Fruit fly (Drosophila melanogaster) whole organism, prepupa: ENCODE results near the gene CG2680.

Experiments used
- CG10631 ChIP-seq: fragments of 200-800 bp; sonication (Bioruptor generic); optimal IDR thresholded peaks from 2 replicates; lab custom pipeline; 2016; ENCODE audit warnings: missing biosample characterization, missing genetic modification characterization
- CG11762 ChIP-seq: fragments of 200-800 bp; sonication (Bioruptor generic); optimal IDR thresholded peaks from 3 replicates; lab custom pipeline; 2016; ENCODE audit warnings: missing biosample characterization, missing genetic modification characterization; ENCODE audit not compliant: insufficient read depth
- CG16779 ChIP-seq: fragments of 200-800 bp; sonication (Bioruptor generic); optimal IDR thresholded peaks from 3 replicates; lab custom pipeline; 2017; ENCODE audit warnings: missing biosample characterization, mild to moderate bottlenecking, missing genetic modification characterization
- CG3032 ChIP-seq: fragments of 200-800 bp; optimal IDR thresholded peaks from 2 replicates; lab custom pipeline; 2019; ENCODE audit warnings: missing biosample characterization, mild to moderate bottlenecking, missing genetic modification characterization, moderate library complexity
- CG31627 ChIP-seq: fragments of 200-800 bp; sonication (Bioruptor generic); optimal IDR thresholded peaks from 3 replicates; lab custom pipeline; 2016; ENCODE audit warnings: missing biosample characterization, missing genetic modification characterization
- CG32006 ChIP-seq: fragments of 200-800 bp; sonication (Bioruptor generic); optimal IDR thresholded peaks from 3 replicates; lab custom pipeline; 2017; ENCODE audit warnings: missing biosample characterization, mild to moderate bottlenecking, missing genetic modification characterization
- CG3919 ChIP-seq: fragments of 200-800 bp; sonication (Bioruptor generic); optimal IDR thresholded peaks from 3 replicates; lab custom pipeline; 2016; ENCODE audit warnings: missing biosample characterization, missing genetic modification characterization
- CG4318 ChIP-seq: fragments of 200-800 bp; sonication (Bioruptor generic); optimal IDR thresholded peaks from 3 replicates; lab custom pipeline; 2017; ENCODE audit warnings: missing biosample characterization, mild to moderate bottlenecking, missing genetic modification characterization
- CG6276 ChIP-seq: fragments of 200-800 bp; sonication (Bioruptor generic); optimal IDR thresholded peaks from 2 replicates; lab custom pipeline; 2017; ENCODE audit warnings: missing biosample characterization, mild to moderate bottlenecking, missing genetic modification characterization
- CG6854 ChIP-seq: fragments of 200-800 bp; sonication (Bioruptor generic); optimal IDR thresholded peaks from 2 replicates; lab custom pipeline; 2017; ENCODE audit warnings: missing biosample characterization, mild to moderate bottlenecking, missing genetic modification characterization
- CG7368 ChIP-seq: fragments of 200-800 bp; sonication (Bioruptor generic); optimal IDR thresholded peaks from 3 replicates; lab custom pipeline; 2016; ENCODE audit warnings: missing biosample characterization, missing genetic modification characterization
- CG8119 ChIP-seq: fragments of 200-800 bp; sonication (Bioruptor generic); IDR thresholded peaks from 3 replicates; pipeline ENCODE4 v1.3.6; 2022; ENCODE audit warnings: missing biosample characterization, missing genetic modification characterization
- CG8319 ChIP-seq: fragments of 200-800 bp; sonication (Bioruptor generic); optimal IDR thresholded peaks from 3 replicates; lab custom pipeline; 2016; ENCODE audit warnings: missing biosample characterization, missing genetic modification characterization
- CG9139 ChIP-seq: fragments of 200-800 bp; sonication (Bioruptor generic); optimal IDR thresholded peaks from 3 replicates; lab custom pipeline; 2017; ENCODE audit warnings: missing biosample characterization, mild to moderate bottlenecking, missing genetic modification characterization
- Eip75B ChIP-seq: fragments of 200-800 bp; sonication (Bioruptor generic); optimal IDR thresholded peaks from 3 replicates; lab custom pipeline; 2016; ENCODE audit warnings: missing biosample characterization, missing genetic modification characterization
- Eip78C ChIP-seq: fragments of 200-800 bp; sonication (Bioruptor generic); peaks from one replicate; lab custom pipeline; 2016; ENCODE audit warnings: missing biosample characterization, missing genetic modification characterization
- Eip93F ChIP-seq: fragments of 200-800 bp; sonication (Bioruptor generic); optimal IDR thresholded peaks from 2 replicates; lab custom pipeline; 2016; ENCODE audit warnings: missing biosample characterization, mild to moderate bottlenecking, missing genetic modification characterization
- Ets96B ChIP-seq: fragments of 200-800 bp; optimal IDR thresholded peaks from 2 replicates; lab custom pipeline; 2019; ENCODE audit warnings: missing biosample characterization, mild to moderate bottlenecking, missing genetic modification characterization, moderate library complexity
- Gug ChIP-seq: fragments of 200-800 bp; sonication (Bioruptor generic); IDR thresholded peaks from 2 replicates; pipeline ENCODE4 v1.3.6; 2022; ENCODE audit warnings: missing biosample characterization, missing genetic modification characterization
- Hr38 ChIP-seq: sonication (Bioruptor generic); optimal IDR thresholded peaks from 2 replicates; lab custom pipeline; 2016; ENCODE audit warnings: missing biosample characterization, missing genetic modification characterization
- Hr39 ChIP-seq: fragments of 200-800 bp; sonication (Bioruptor generic); optimal IDR thresholded peaks from 2 replicates; lab custom pipeline; 2016; ENCODE audit warnings: missing biosample characterization, missing genetic modification characterization
- Hr4 ChIP-seq: fragments of 200-800 bp; sonication (Bioruptor generic); optimal IDR thresholded peaks from 3 replicates; lab custom pipeline; 2016; ENCODE audit warnings: missing biosample characterization, missing genetic modification characterization
- Lpt ChIP-seq: fragments of 200-800 bp; sonication (Bioruptor generic); optimal IDR thresholded peaks from 3 replicates; lab custom pipeline; 2016; ENCODE audit warnings: missing biosample characterization, missing genetic modification characterization
- Met ChIP-seq: fragments of 200-800 bp; sonication (Bioruptor generic); optimal IDR thresholded peaks from 3 replicates; lab custom pipeline; 2016; ENCODE audit warnings: missing biosample characterization, missing genetic modification characterization
- Smox ChIP-seq: fragments of 200-800 bp; sonication (Bioruptor generic); optimal IDR thresholded peaks from 3 replicates; lab custom pipeline; 2016; ENCODE audit warnings: missing biosample characterization, missing genetic modification characterization
- Sox102F ChIP-seq: fragments of 200-800 bp; sonication (Bioruptor generic); optimal IDR thresholded peaks from 2 replicates; lab custom pipeline; 2016; ENCODE audit warnings: missing biosample characterization, mild to moderate bottlenecking, missing genetic modification characterization
- Sox14 ChIP-seq: fragments of 200-800 bp; sonication (Bioruptor generic); optimal IDR thresholded peaks from 3 replicates; lab custom pipeline; 2016; ENCODE audit warnings: missing biosample characterization, missing genetic modification characterization
- Sox15 ChIP-seq: fragments of 200-800 bp; sonication (Bioruptor generic); optimal IDR thresholded peaks from 3 replicates; lab custom pipeline; 2016; ENCODE audit warnings: missing biosample characterization, missing genetic modification characterization
- achi ChIP-seq: fragments of 200-800 bp; sonication (Bioruptor generic); optimal IDR thresholded peaks from 3 replicates; lab custom pipeline; 2016; ENCODE audit warnings: missing biosample characterization, missing genetic modification characterization
- acj6 ChIP-seq: fragments of 200-800 bp; sonication (Bioruptor generic); optimal IDR thresholded peaks from 3 replicates; lab custom pipeline; 2016; ENCODE audit warnings: missing biosample characterization, missing genetic modification characterization
- cyc ChIP-seq: fragments of 200-800 bp; sonication (Bioruptor generic); optimal IDR thresholded peaks from 3 replicates; lab custom pipeline; 2016; ENCODE audit warnings: missing biosample characterization, missing genetic modification characterization
- dac ChIP-seq: fragments of 200-800 bp; sonication (Bioruptor generic); optimal IDR thresholded peaks from 2 replicates; lab custom pipeline; 2017; ENCODE audit warnings: missing biosample characterization, mild to moderate bottlenecking, missing genetic modification characterization
- dsx ChIP-seq: fragments of 200-800 bp; optimal IDR thresholded peaks from 3 replicates; lab custom pipeline; 2019; ENCODE audit warnings: missing biosample characterization, mild to moderate bottlenecking, missing genetic modification characterization, moderate library complexity; ENCODE audit not compliant: poor library complexity, severe bottlenecking
- eg ChIP-seq: fragments of 200-800 bp; sonication (Bioruptor generic); IDR thresholded peaks from 3 replicates; pipeline ENCODE4 v1.3.6; 2022; ENCODE audit warnings: missing biosample characterization, missing genetic modification characterization
- esn ChIP-seq: fragments of 200-800 bp; sonication (Bioruptor generic); optimal IDR thresholded peaks from 2 replicates; lab custom pipeline; 2016; ENCODE audit warnings: missing biosample characterization, mild to moderate bottlenecking, missing genetic modification characterization, moderate library complexity
- fd59A ChIP-seq: fragments of 200-800 bp; sonication (Bioruptor generic); optimal IDR thresholded peaks from 2 replicates; lab custom pipeline; 2017; ENCODE audit warnings: missing biosample characterization, mild to moderate bottlenecking, missing genetic modification characterization, missing genetic modification reagents
- fd85E ChIP-seq: fragments of 200-800 bp; sonication (Bioruptor generic); optimal IDR thresholded peaks from 3 replicates; lab custom pipeline; 2016; ENCODE audit warnings: missing biosample characterization, missing genetic modification characterization
- fkh ChIP-seq: fragments of 200-800 bp; sonication (Bioruptor generic); optimal IDR thresholded peaks from 3 replicates; lab custom pipeline; 2017; ENCODE audit warnings: missing biosample characterization, mild to moderate bottlenecking, missing genetic modification characterization, moderate library complexity
- lz ChIP-seq: fragments of 200-800 bp; sonication (Bioruptor generic); optimal IDR thresholded peaks from 3 replicates; lab custom pipeline; 2016; ENCODE audit warnings: missing biosample characterization, missing genetic modification characterization
- net ChIP-seq: fragments of 200-800 bp; sonication (Bioruptor generic); optimal IDR thresholded peaks from 3 replicates; lab custom pipeline; 2016; ENCODE audit warnings: missing biosample characterization, missing genetic modification characterization
- pdm3 ChIP-seq: fragments of 200-800 bp; sonication (Bioruptor generic); optimal IDR thresholded peaks from 3 replicates; lab custom pipeline; 2016; ENCODE audit warnings: missing biosample characterization, missing genetic modification characterization
- salr ChIP-seq, 2 experiments: fragments of 200-800 bp; sonication (Bioruptor generic); optimal IDR thresholded peaks; 3 replicates each; lab custom pipeline; 2016 to 2018; ENCODE audit warnings: missing biosample characterization in 2 of 2, missing genetic modification characterization in 2 of 2, mild to moderate bottlenecking in 1 of 2
- spab ChIP-seq: fragments of 200-800 bp; sonication (Bioruptor generic); optimal IDR thresholded peaks from 2 replicates; lab custom pipeline; 2017; ENCODE audit warnings: missing biosample characterization, mild to moderate bottlenecking, missing genetic modification characterization, missing genetic modification reagents
- ss ChIP-seq, 2 experiments: fragments of 200-800 bp; sonication (Bioruptor generic); optimal IDR thresholded peaks; 2 replicates in 1 of 2; 3 replicates in 1 of 2; lab custom pipeline; 2017 to 2018; ENCODE audit warnings: mild to moderate bottlenecking in 2 of 2, missing biosample characterization in 2 of 2, missing genetic modification characterization in 2 of 2, moderate library complexity in 1 of 2
- svp ChIP-seq: fragments of 200-800 bp; sonication (Bioruptor generic); peaks from one replicate; lab custom pipeline; 2016; ENCODE audit warnings: missing biosample characterization, missing genetic modification characterization
- topi ChIP-seq: fragments of 200-800 bp; sonication (Bioruptor generic); optimal IDR thresholded peaks from 3 replicates; lab custom pipeline; 2016; ENCODE audit warnings: missing biosample characterization, missing genetic modification characterization
- vri ChIP-seq: fragments of 200-800 bp; sonication (Bioruptor generic); optimal IDR thresholded peaks from 3 replicates; lab custom pipeline; 2016; ENCODE audit warnings: missing biosample characterization, mild to moderate bottlenecking, missing genetic modification characterization

The CG2680 gene

dm6 chrX:2707377-2708090, at the start of gene CG2680:
Gene CG2680, minus strand, starts transcription at chrX:2707427.
- TF ChIP-seq achi (peak; percentile 9), salr (GFP tag; optimal IDR thresholded peaks at IDR 0.05; lab: Kevin White, UChicago) (no peak), fkh (GFP tag; lab: Kevin White, UChicago) (peak; percentile 39)

- TF ChIP-seq Lpt (GFP tag; lab: Kevin White, UChicago): no peak
- TF ChIP-seq CG3032 (tag; lab: Kevin White, UChicago): no peak
- TF ChIP-seq CG9139 (GFP tag; lab: Kevin White, UChicago): no peak
- TF ChIP-seq Eip78C (GFP tag; lab: Kevin White, UChicago): no peak
- TF ChIP-seq, all 60 proteins: peak for 0
These were observed 42.5 kb upstream of the CG2680 start for dm6 chrX:2749693-2750092.

- peak; percentile 79 for TF ChIP-seq CG8319 (GFP tag; lab: Kevin White, UChicago)
- TF ChIP-seq CG9139 (GFP tag; lab: Kevin White, UChicago): peak; percentile 75
- TF ChIP-seq CG6276 (GFP tag; lab: Kevin White, UChicago): peak; percentile 93
- TF ChIP-seq dsx (GFP tag; lab: Kevin White, UChicago): peak; percentile 80
- TF ChIP-seq Eip93F: peak; percentile 58
- TF ChIP-seq CG6854: peak; percentile 78
- peak; percentile 87 for TF ChIP-seq CG10631
- TF ChIP-seq Hr4: peak; percentile 92
- peak; percentile 87 for TF ChIP-seq Sox15 (GFP tag; lab: Kevin White, UChicago)
- TF ChIP-seq net (GFP tag; lab: Kevin White, UChicago): peak; percentile 92
- TF ChIP-seq ss (GFP tag; optimal IDR thresholded peaks at IDR 0.05; lab: Kevin White, UChicago): peak; percentile 67 to 83
- TF ChIP-seq eg (GFP tag; lab: Robert Waterston, UW): peak; percentile 98
- peak; percentile 92 for TF ChIP-seq CG32006
- TF ChIP-seq Gug (GFP tag; lab: Robert Waterston, UW): peak; percentile 93
- peak; percentile 91 for TF ChIP-seq Met (GFP tag; lab: Kevin White, UChicago)
- peak; percentile 81 for TF ChIP-seq dac (GFP tag; lab: Kevin White, UChicago)
- peak; percentile 81 for TF ChIP-seq spab (GFP tag; lab: Kevin White, UChicago)
- peak; percentile 74 for TF ChIP-seq fd59A (GFP tag; lab: Kevin White, UChicago)
- peak; percentile 83 for TF ChIP-seq CG4318
- TF ChIP-seq svp (GFP tag; lab: Kevin White, UChicago): peak; percentile 92
- peak; percentile 87 for TF ChIP-seq Smox (GFP tag; lab: Kevin White, UChicago)
- TF ChIP-seq Ets96B (tag; lab: Kevin White, UChicago): peak; percentile 90
- TF ChIP-seq Sox102F (GFP tag; lab: Kevin White, UChicago): peak; percentile 88
- TF ChIP-seq CG3919 (GFP tag; lab: Kevin White, UChicago): peak; percentile 91
- peak; percentile 87 for TF ChIP-seq CG31627 (GFP tag; lab: Kevin White, UChicago)
- no peak for TF ChIP-seq Hr38 (GFP tag; lab: Kevin White, UChicago)
- TF ChIP-seq Hr39: peak; percentile 89
- peak; percentile 89 for TF ChIP-seq lz
- TF ChIP-seq CG11762: peak; percentile 88
- TF ChIP-seq pdm3 (GFP tag; lab: Kevin White, UChicago): peak; percentile 94
- peak; percentile 80 for TF ChIP-seq vri (GFP tag; lab: Kevin White, UChicago)
- TF ChIP-seq CG16779 (tag; lab: Kevin White, UChicago): peak; percentile 81
- TF ChIP-seq fkh (GFP tag; lab: Kevin White, UChicago): peak; percentile 52
- peak; percentile 92 for TF ChIP-seq Sox14 (GFP tag; lab: Kevin White, UChicago)
- TF ChIP-seq CG8119 (GFP tag; lab: Robert Waterston, UW): peak; percentile 93
- TF ChIP-seq CG7368 (GFP tag; lab: Kevin White, UChicago): peak; percentile 91
- TF ChIP-seq acj6: peak; percentile 91
- peak; percentile 88 for TF ChIP-seq cyc (GFP tag; lab: Kevin White, UChicago)
- TF ChIP-seq esn (GFP tag; lab: Kevin White, UChicago): peak; percentile 91
- peak; percentile 92 for TF ChIP-seq topi
- peak; percentile 70 for TF ChIP-seq fd85E (GFP tag; lab: Kevin White, UChicago)
- peak; percentile 85 for TF ChIP-seq Eip75B (GFP tag; lab: Kevin White, UChicago)
These were observed 36.8 kb upstream of the CG2680 start, which contains the start of gene Syx4 for dm6 chrX:2744042-2744441. Gene Syx4, minus strand, starts transcription at chrX:2744076.
